Fruit fly (Drosophila melanogaster): ENCODE data around the gene CG8565.

The CG8565 gene

DNA sequence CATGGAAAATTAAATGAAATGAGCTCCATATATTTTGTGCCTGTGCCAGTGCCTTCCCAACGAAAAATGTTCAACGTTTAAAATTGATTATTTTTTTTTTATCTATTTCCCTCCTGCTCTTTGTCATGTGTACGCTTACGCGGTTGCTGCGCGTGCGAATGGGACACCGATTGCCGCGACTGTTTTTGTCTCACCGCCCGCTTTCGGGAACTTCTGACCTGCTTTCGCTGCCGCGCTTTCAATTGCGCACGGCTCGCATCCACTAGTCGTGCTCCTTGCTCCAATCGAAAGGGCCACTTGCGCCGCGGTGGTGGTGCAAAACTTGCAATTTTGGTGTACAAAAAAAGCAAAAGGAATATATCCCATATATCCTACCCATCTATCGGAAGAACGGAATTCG is 22.8 kb downstream of the CG8565 start (continued):
- TF ChIP-seq CG8119 (GFP tag; IDR thresholded peaks at IDR 0.05) (no peak), acj6 (GFP tag; optimal IDR thresholded peaks at IDR 0.05) (no peak), CG8319 (GFP tag; optimal IDR thresholded peaks at IDR 0.05) (peak; percentile 10), Eip75B (GFP tag; optimal IDR thresholded peaks at IDR 0.05) (peak; percentile 69), CG6276 (GFP tag; optimal IDR thresholded peaks at IDR 0.05) (peak; percentile 62), CG7368 (GFP tag; optimal IDR thresholded peaks at IDR 0.05) (peak; percentile 54), Hr39 (GFP tag; optimal IDR thresholded peaks at IDR 0.05) (no peak), eg (GFP tag; IDR thresholded peaks at IDR 0.05) (no peak; the same call in 2 of the 3 replicates), Gug (GFP tag; IDR thresholded peaks at IDR 0.05) (peak; percentile 43), CG11902 (GFP tag; optimal IDR thresholded peaks at IDR 0.05) (no peak), net (GFP tag; optimal IDR thresholded peaks at IDR 0.05) (peak; percentile 38), CG10631 (GFP tag; optimal IDR thresholded peaks at IDR 0.05) (no peak), CG31627 (GFP tag; optimal IDR thresholded peaks at IDR 0.05) (no peak), CG8632 (GFP tag; optimal IDR thresholded peaks at IDR 0.05) (peak; percentile 36), Lpt (GFP tag; optimal IDR thresholded peaks at IDR 0.05) (peak; percentile 67), Eip93F (GFP tag; optimal IDR thresholded peaks at IDR 0.05) (peak; percentile 48), topi (GFP tag; optimal IDR thresholded peaks at IDR 0.05) (peak; percentile 36), pdm3 (GFP tag; optimal IDR thresholded peaks at IDR 0.05) (peak; percentile 26), Ets96B (tag; optimal IDR thresholded peaks at IDR 0.05) (peak; percentile 51), Hr4 (GFP tag; optimal IDR thresholded peaks at IDR 0.05) (no peak), OdsH (GFP tag; optimal IDR thresholded peaks at IDR 0.05) (no peak), Smox (GFP tag; optimal IDR thresholded peaks at IDR 0.05) (no peak), fkh (GFP tag; optimal IDR thresholded peaks at IDR 0.05) (peak; percentile 24), salr (GFP tag; optimal IDR thresholded peaks at IDR 0.05) (peak in 1 of 2 experiments; percentile 45), Sox15 (GFP tag; optimal IDR thresholded peaks at IDR 0.05) (no peak), CG3032 (tag; optimal IDR thresholded peaks at IDR 0.05) (peak; percentile 55), ss (GFP tag; optimal IDR thresholded peaks at IDR 0.05) (peak; percentile 70 to 82), CG6792 (GFP tag; optimal IDR thresholded peaks at IDR 0.05) (no peak), cyc (GFP tag; optimal IDR thresholded peaks at IDR 0.05) (no peak), Sox102F (GFP tag; optimal IDR thresholded peaks at IDR 0.05) (peak; percentile 33), CG15336 (GFP tag; IDR thresholded peaks at IDR 0.05) (peak; percentile 56), dsx (GFP tag; optimal IDR thresholded peaks at IDR 0.05; ENCODE audit: poor library complexity, severe bottlenecking) (peak; percentile 62), CG32006 (GFP tag; optimal IDR thresholded peaks at IDR 0.05) (peak; percentile 54), CG3919 (GFP tag; optimal IDR thresholded peaks at IDR 0.05) (peak; percentile 42), lz (GFP tag; optimal IDR thresholded peaks at IDR 0.05) (peak; percentile 20), Eip78C (GFP tag) (peak; percentile 38), spab (GFP tag; optimal IDR thresholded peaks at IDR 0.05) (peak; percentile 45)

DNA sequence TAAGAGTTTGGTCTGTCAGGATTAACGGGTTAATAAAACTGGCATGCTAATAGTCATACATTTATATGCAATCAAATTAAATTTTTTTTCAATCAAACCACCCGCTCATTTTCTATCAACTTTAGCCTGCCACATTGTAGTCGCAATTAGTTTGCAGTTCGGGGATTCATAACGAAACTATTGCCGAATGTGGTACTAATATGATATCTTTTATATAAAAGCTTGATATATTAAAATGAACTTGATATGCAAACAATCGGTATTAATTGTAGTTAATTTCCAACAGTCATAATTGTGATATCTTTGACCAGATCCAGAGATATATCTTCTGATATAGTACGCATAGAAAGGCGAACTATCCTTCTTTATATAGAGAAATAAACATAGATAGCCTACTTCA is 28.4 kb downstream of the CG8565 start:
- TF ChIP-seq CG6163 (GFP tag; IDR thresholded peaks at IDR 0.05) (no peak), Eip78C (GFP tag) (peak; percentile 3)

DNA sequence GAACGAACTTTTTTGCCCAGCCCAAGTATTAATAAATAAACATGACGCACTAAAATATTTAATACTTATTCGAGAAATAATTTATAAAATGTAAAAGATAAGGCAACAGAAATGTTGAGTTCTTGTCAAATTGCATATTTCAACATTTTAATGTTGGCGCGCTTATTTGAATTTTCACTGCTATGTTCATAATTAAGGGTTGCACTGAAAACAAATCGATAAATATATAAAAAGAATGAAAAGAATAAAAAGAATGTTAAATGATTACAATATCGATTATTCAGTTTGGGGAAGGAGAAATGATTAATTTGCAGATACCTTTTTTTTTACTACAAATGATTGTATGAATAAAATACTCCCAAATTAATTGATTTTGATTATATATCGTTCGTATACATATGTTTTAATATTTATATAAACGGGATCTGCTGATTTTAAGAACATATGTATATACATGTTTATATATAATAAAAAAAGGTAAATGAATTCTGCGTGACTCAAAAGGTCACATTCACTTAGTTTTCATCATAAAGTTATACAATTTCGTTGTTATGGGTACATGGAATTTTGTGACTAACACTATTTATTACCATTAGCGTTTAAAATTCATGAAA is 29.3 kb downstream of the CG8565 start:
- peak; percentile 2 for TF ChIP-seq fkh (GFP tag; optimal IDR thresholded peaks at IDR 0.05)
- TF ChIP-seq dsx (GFP tag; optimal IDR thresholded peaks at IDR 0.05; ENCODE audit: poor library complexity, severe bottlenecking): peak; percentile 50
- TF ChIP-seq CG11902 (GFP tag; optimal IDR thresholded peaks at IDR 0.05): no peak
- TF ChIP-seq CG10631 (GFP tag; optimal IDR thresholded peaks at IDR 0.05): no peak
- TF ChIP-seq CG6808 (GFP tag; optimal IDR thresholded peaks at IDR 0.05): no peak
- TF ChIP-seq Eip93F (GFP tag; optimal IDR thresholded peaks at IDR 0.05): peak; percentile 22
